Worm (Caenorhabditis elegans): ENCODE measurements around the gene gfrp-1.

gfrp-1 gene

DNA sequence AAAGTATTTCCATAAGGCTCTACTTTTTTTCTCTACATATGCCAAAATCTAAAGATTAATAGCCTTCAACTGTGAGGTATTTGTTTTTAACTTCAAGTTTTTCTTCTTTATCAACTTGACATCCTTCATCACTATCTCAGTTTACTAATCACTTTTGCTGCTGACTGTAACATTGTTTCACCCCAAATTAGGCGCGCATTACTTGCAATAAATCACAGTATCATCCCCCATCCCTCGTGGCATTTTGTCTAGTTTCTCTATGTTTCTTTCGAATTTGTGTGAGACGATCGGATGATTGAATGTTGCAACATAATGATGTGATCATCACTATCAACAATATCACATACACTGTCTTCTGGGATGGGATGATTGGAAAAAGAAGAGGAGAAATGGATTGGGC is 44.1 kb downstream of the gfrp-1 start:
- no peak for TF ChIP-seq ztf-23 (GFP tag; IDR thresholded peaks at IDR 0.05)

ce11 chrIV:252454-252853 is 49.1 kb downstream of the gfrp-1 start, which contains the start of gene grl-19:
TSS of gene grl-19 (minus strand) at chrIV:252554.
- TF ChIP-seq med-1 (GFP tag; optimal IDR thresholded peaks at IDR 0.05; ENCODE audit: insufficient read depth) (no peak), ztf-29 (GFP tag; IDR thresholded peaks at IDR 0.05) (no peak), T22C8.4 (GFP tag; IDR thresholded peaks at IDR 0.05) (no peak), ref-1 (GFP tag; conservative IDR thresholded peaks at IDR 0.05) (no peak), flt-1 (GFP tag; IDR thresholded peaks at IDR 0.05) (no peak), cog-1 (tag; optimal IDR thresholded peaks at IDR 0.05) (no peak), tab-1 (GFP tag; IDR thresholded peaks at IDR 0.05) (no peak), ztf-23 (GFP tag; IDR thresholded peaks at IDR 0.05) (no peak), klf-2 (GFP tag; conservative IDR thresholded peaks at IDR 0.05) (no peak)

Data from whole organism, midembryonic.